Fruit fly (Drosophila melanogaster) whole organism, adult: ENCODE data around the gene dob.

Experiments
- CG12768 ChIP-seq: fragments of 200-800 bp; sonication (Bioruptor generic); optimal IDR thresholded peaks from 2 replicates; lab custom pipeline; 2017; ENCODE audit warnings: missing biosample characterization, missing genetic modification characterization, mild to moderate bottlenecking, moderate library complexity, missing genetic modification reagents
- CG33017 ChIP-seq: fragments of 200-800 bp; sonication (Bioruptor generic); optimal IDR thresholded peaks from 2 replicates; lab custom pipeline; 2018; ENCODE audit warnings: missing biosample characterization, mild to moderate bottlenecking, missing genetic modification characterization, moderate library complexity
- CG5204 ChIP-seq: fragments of 200-800 bp; sonication (Bioruptor generic); optimal IDR thresholded peaks from 2 replicates; lab custom pipeline; 2016; ENCODE audit warnings: missing biosample characterization, missing genetic modification characterization
- CG7045 ChIP-seq: fragments of 200-800 bp; sonication (Bioruptor generic); optimal IDR thresholded peaks from 2 replicates; lab custom pipeline; 2017; ENCODE audit warnings: missing biosample characterization, mild to moderate bottlenecking, missing genetic modification characterization
- CG7101 ChIP-seq: fragments of 200-800 bp; sonication (Bioruptor generic); optimal IDR thresholded peaks from 2 replicates; lab custom pipeline; 2018; ENCODE audit warnings: missing biosample characterization, mild to moderate bottlenecking, missing genetic modification characterization, moderate library complexity
- Clk ChIP-seq: fragments of 200-800 bp; sonication (Bioruptor generic); optimal IDR thresholded peaks from 2 replicates; lab custom pipeline; 2017; ENCODE audit warnings: missing biosample characterization, missing genetic modification characterization
- Crg-1 ChIP-seq: fragments of 200-800 bp; sonication (Bioruptor generic); optimal IDR thresholded peaks from 2 replicates; lab custom pipeline; 2016; ENCODE audit warnings: missing biosample characterization, missing genetic modification characterization
- Mnt ChIP-seq: fragments of 200-800 bp; sonication (Bioruptor generic); optimal IDR thresholded peaks from 2 replicates; lab custom pipeline; 2016; ENCODE audit warnings: missing biosample characterization, mild to moderate bottlenecking, missing genetic modification characterization
- bab1 ChIP-seq: fragments of 200-800 bp; sonication (Bioruptor generic); optimal IDR thresholded peaks from 3 replicates; lab custom pipeline; 2019; ENCODE audit warnings: missing biosample characterization, mild to moderate bottlenecking, missing genetic modification characterization, moderate library complexity
- cic ChIP-seq: fragments of 200-800 bp; sonication (Bioruptor generic); optimal IDR thresholded peaks from 2 replicates; lab custom pipeline; 2017; ENCODE audit warnings: missing biosample characterization, mild to moderate bottlenecking, missing genetic modification characterization, moderate library complexity
- cnc ChIP-seq, 2 experiments: fragments of >200 bp; optimal IDR thresholded peaks; 2 replicates each; lab custom pipeline; 2017
- tj ChIP-seq: fragments of 200-800 bp; sonication (Bioruptor generic); optimal IDR thresholded peaks from 3 replicates; lab custom pipeline; 2017; ENCODE audit warnings: missing biosample characterization, mild to moderate bottlenecking, missing genetic modification characterization, moderate library complexity
- toe ChIP-seq: fragments of 200-800 bp; sonication (Bioruptor generic); optimal IDR thresholded peaks from 2 replicates; lab custom pipeline; 2016; ENCODE audit warnings: missing biosample characterization, missing genetic modification characterization

DNA sequence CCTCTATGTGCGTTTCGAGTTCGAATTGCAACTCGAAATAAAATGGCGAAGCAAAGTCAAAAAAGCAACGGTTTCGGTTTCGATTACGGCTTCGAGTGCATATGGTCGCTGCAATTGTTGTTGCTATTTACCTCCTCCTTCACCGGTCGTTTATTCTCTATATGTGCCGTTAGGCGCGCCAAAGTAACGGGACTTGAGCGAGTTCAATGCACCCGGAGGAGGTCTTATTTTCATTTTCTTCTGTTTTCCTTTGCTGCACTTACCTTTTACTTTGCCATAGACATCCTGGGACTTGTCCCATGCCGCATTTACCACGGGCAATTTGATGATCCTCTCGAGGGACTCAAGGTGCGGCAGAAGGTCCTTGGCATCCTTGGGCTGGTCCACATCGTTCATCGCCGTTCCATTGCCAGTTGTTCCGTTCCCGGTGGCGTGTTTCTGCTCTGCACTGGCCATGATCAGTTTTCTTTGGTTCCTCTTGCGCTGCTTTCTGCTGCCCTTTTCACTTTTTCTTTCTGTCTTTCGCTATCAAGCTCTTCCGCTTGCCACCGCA lies 8.8 kb downstream of the dob start:
- TF ChIP-seq Clk (GFP tag; lab: Kevin White, UChicago) (no peak), cnc (optimal IDR thresholded peaks at IDR 0.05; lab: Kevin White, UChicago) (no peak), CG12768 (GFP tag; lab: Kevin White, UChicago) (no peak), CG7045 (no peak), tj (GFP tag; lab: Kevin White, UChicago) (peak; percentile 96), Crg-1 (GFP tag; lab: Kevin White, UChicago) (no peak), Mnt (GFP tag; lab: Kevin White, UChicago) (no peak), bab1 (peak; percentile 69), CG33017 (tag; lab: Kevin White, UChicago) (no peak), toe (GFP tag; lab: Kevin White, UChicago) (no peak), cic (GFP tag; lab: Kevin White, UChicago) (no peak), CG7101 (tag; lab: Kevin White, UChicago) (no peak), CG5204 (GFP tag; lab: Kevin White, UChicago) (no peak)
